Fruit fly (Drosophila melanogaster): ENCODE measurements around the gene S6k.

The S6k gene

DNA sequence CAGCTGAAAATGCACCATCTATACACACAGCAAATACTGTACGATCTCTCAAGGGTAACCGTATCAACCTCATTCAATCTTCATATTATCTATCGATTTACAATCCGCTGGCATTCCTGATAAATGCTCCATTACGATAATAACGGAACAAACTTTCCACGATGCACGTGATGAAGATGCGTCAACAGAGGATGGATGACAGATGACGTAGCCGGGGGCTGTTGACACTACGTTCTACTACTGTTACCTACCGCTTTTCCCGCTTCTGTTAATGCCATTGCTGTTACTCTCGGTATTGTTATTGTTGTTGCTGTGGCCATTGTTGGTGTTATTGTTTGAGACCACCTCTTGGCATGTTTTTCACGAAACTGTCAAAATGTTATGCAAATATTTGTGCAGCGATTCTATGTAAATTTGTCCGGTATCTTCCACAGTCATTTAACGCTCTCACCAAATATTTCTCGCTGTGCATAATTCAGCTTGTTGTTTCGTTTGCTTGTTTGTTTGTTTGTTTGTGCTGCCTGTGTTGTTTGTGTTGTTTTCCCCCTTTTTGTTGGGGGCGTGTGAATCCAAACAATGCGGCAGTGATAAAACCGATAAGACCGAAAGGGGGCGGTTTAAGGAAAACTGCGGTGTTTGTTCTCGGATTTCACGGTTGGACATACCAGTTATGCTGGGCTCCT lies 13.2 kb upstream of the S6k start (continued):
- TF ChIP-seq crp (GFP tag; optimal IDR thresholded peaks at IDR 0.05) (peak in 1 of 2 experiments; percentile 47), CG10147 (GFP tag; optimal IDR thresholded peaks at IDR 0.05) (peak; percentile 73), gcm2 (GFP tag; optimal IDR thresholded peaks at IDR 0.05) (peak; percentile 73), Oli (tag; optimal IDR thresholded peaks at IDR 0.05) (peak; percentile 67), CG10462 (GFP tag; optimal IDR thresholded peaks at IDR 0.05) (peak; percentile 81), CG2120 (GFP tag; optimal IDR thresholded peaks at IDR 0.05) (peak; percentile 38), CG16815 (GFP tag; optimal IDR thresholded peaks at IDR 0.05) (peak; percentile 41), CG12236 (GFP tag; optimal IDR thresholded peaks at IDR 0.05) (peak; percentile 92), CG1603 (tag; optimal IDR thresholded peaks at IDR 0.05) (peak; percentile 94), CG17612 (GFP tag; IDR thresholded peaks at IDR 0.05) (no peak), nau (GFP tag; optimal IDR thresholded peaks at IDR 0.05) (peak; percentile 92), Atf-2 (GFP tag; optimal IDR thresholded peaks at IDR 0.05) (peak; percentile 80), cad (GFP tag; optimal IDR thresholded peaks at IDR 0.05) (no peak), tgo (GFP tag; IDR thresholded peaks at IDR 0.05) (peak; percentile 48; the same call in 1 of the 3 replicates), Ets65A (GFP tag) (peak; percentile 63), CG6254 (GFP tag; optimal IDR thresholded peaks at IDR 0.05) (peak; percentile 85), stwl (tag; optimal IDR thresholded peaks at IDR 0.05) (peak; percentile 33), ewg (GFP tag; optimal IDR thresholded peaks at IDR 0.05) (peak; percentile 76), cas (GFP tag; IDR thresholded peaks at IDR 0.05) (no peak), unc-4 (GFP tag; IDR thresholded peaks at IDR 0.05; ENCODE audit: partially characterized antibody) (no peak), CG32772 (GFP tag; IDR thresholded peaks at IDR 0.05) (peak; percentile 17; the same call in 1 of the 2 replicates), ranshi (GFP tag; IDR thresholded peaks at IDR 0.05) (peak; percentile 73), sim (GFP tag; IDR thresholded peaks at IDR 0.05) (0 out of 2 replicates have a peak, but pooled peaks have one; percentile 36), CG11093 (GFP tag; IDR thresholded peaks at IDR 0.05) (no peak), CG15514 (GFP tag; optimal IDR thresholded peaks at IDR 0.05) (peak; percentile 66), CG18262 (tag; optimal IDR thresholded peaks at IDR 0.05) (peak; percentile 81), CG15073 (GFP tag; optimal IDR thresholded peaks at IDR 0.05) (no peak), ATbp (GFP tag; optimal IDR thresholded peaks at IDR 0.05) (peak; percentile 96), btn (GFP tag; optimal IDR thresholded peaks at IDR 0.05) (peak; percentile 90), sd (tag; optimal IDR thresholded peaks at IDR 0.05) (peak; percentile 72), Hey (tag; optimal IDR thresholded peaks at IDR 0.05) (peak; percentile 13), CG18011 (GFP tag; optimal IDR thresholded peaks at IDR 0.05) (peak; percentile 48), run (tag; optimal IDR thresholded peaks at IDR 0.05) (peak; percentile 73), CG3847 (GFP tag; IDR thresholded peaks at IDR 0.05) (no peak), CG6272 (GFP tag; IDR thresholded peaks at IDR 0.05) (no peak), CG3726 (GFP tag; IDR thresholded peaks at IDR 0.05) (0 out of 3 replicates have a peak, but pooled peaks have one; percentile 4), Drgx (GFP tag; IDR thresholded peaks at IDR 0.05) (no peak), onecut (GFP tag; IDR thresholded peaks at IDR 0.05) (peak; percentile 82), ap (GFP tag; IDR thresholded peaks at IDR 0.05) (peak; percentile 40), oc (tag; optimal IDR thresholded peaks at IDR 0.05) (peak; percentile 87), ash1 (GFP tag; optimal IDR thresholded peaks at IDR 0.05) (peak; percentile 49), CG42726 (GFP tag; IDR thresholded peaks at IDR 0.05; ENCODE audit: partially characterized antibody) (no peak), chinmo (GFP tag; IDR thresholded peaks at IDR 0.05; ENCODE audit: partially characterized antibody) (no peak), gsb-n (tag; optimal IDR thresholded peaks at IDR 0.05) (peak; percentile 86), NfI (GFP tag; optimal IDR thresholded peaks at IDR 0.05) (peak; percentile 57), BtbVII (GFP tag; optimal IDR thresholded peaks at IDR 0.05) (peak; percentile 84), CG34422 (GFP tag; IDR thresholded peaks at IDR 0.05) (no peak), CG13775 (GFP tag; optimal IDR thresholded peaks at IDR 0.05) (peak; percentile 58), CG4707 (GFP tag; optimal IDR thresholded peaks at IDR 0.05) (peak; percentile 85)

All from whole organism, embryonic.